Worm (Caenorhabditis elegans): ENCODE measurements around the gene F42A9.3.

Gene F42A9.3

ce11 chrIV:8585076-8586033, 31.7 kb upstream of the F42A9.3 start, which contains the start of gene catp-7:
catp-7 (plus strand) TSS chrIV:8585983.
- TF ChIP-seq mep-1 (tag; optimal IDR thresholded peaks at IDR 0.05) (no peak), hpl-2 (GFP tag; optimal IDR thresholded peaks at IDR 0.05) (peak; percentile 6), lsy-2 (tag; optimal IDR thresholded peaks at IDR 0.05) (peak in 1 of 2 experiments; percentile 13), mab-9 (GFP tag; IDR thresholded peaks at IDR 0.05) (no peak), nhr-20 (tag; optimal IDR thresholded peaks at IDR 0.05) (peak; percentile 32), nhr-71 (tag; optimal IDR thresholded peaks at IDR 0.05) (peak; percentile 41), elt-2 (tag; optimal IDR thresholded peaks at IDR 0.05) (peak; percentile 97), lin-13 (GFP tag; optimal IDR thresholded peaks at IDR 0.05) (no peak), ceh-90 (tag; optimal IDR thresholded peaks at IDR 0.05) (no peak), lin-14 (GFP tag; optimal IDR thresholded peaks at IDR 0.05) (peak; percentile 12), swsn-7 (tag; optimal IDR thresholded peaks at IDR 0.05) (no peak), sup-37 (GFP tag; optimal IDR thresholded peaks at IDR 0.05) (no peak), nhr-84 (tag; optimal IDR thresholded peaks at IDR 0.05) (no peak), nhr-90 (tag; optimal IDR thresholded peaks at IDR 0.05; ENCODE audit: poor library complexity) (peak; percentile 15), irx-1 (tag; optimal IDR thresholded peaks at IDR 0.05) (no peak), unc-86 (tag; optimal IDR thresholded peaks at IDR 0.05) (no peak), nhr-47 (tag; optimal IDR thresholded peaks at IDR 0.05) (no peak), lin-35 (GFP tag; optimal IDR thresholded peaks at IDR 0.05) (peak in 1 of 2 experiments; percentile 56), efl-1 (optimal IDR thresholded peaks at IDR 0.05) (no peak), efl-1 (GFP tag; optimal IDR thresholded peaks at IDR 0.05 in 1 of 2) (peak in 1 of 2 experiments; percentile 86), ama-1 (optimal IDR thresholded peaks at IDR 0.05) (peak; percentile 34), lir-3 (tag; optimal IDR thresholded peaks at IDR 0.05; ENCODE audit: poor library complexity) (no peak)

DNA sequence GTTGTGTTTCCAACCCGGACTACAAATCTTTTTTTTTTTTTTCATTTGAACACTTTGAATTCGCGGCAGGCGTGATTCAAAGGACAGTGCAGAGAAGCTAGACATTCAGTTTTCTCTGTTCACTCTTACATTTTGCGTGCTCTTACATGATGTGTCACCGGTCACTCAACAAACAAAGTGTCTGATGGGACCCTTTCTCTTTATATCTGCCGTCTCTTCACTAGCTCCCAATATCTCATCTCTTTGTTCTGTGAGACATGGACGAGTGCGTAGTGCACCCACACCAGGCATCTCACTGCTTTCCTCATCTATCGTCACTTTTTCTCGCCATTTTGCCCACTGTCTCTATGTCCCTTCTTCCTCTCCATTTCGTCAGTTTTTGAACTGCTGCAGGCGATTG, 30.0 kb upstream of the F42A9.3 start:
- TF ChIP-seq Y116A8C.19 (tag; optimal IDR thresholded peaks at IDR 0.05; ENCODE audit: borderline replicate concordance) (no peak), tbx-2 (tag; optimal IDR thresholded peaks at IDR 0.05) (peak; percentile 41), snu-23 (GFP tag; optimal IDR thresholded peaks at IDR 0.05) (peak; percentile 58), lsy-2 (tag; optimal IDR thresholded peaks at IDR 0.05) (peak in 1 of 2 experiments; percentile 58), nhr-71 (tag; optimal IDR thresholded peaks at IDR 0.05) (peak; percentile 72), jun-1 (tag; optimal IDR thresholded peaks at IDR 0.05) (peak; percentile 24), ceh-82 (tag; optimal IDR thresholded peaks at IDR 0.05) (peak in 2 of 3 experiments; percentile 42 to 50), fkh-4 (tag; optimal IDR thresholded peaks at IDR 0.05; ENCODE audit: borderline replicate concordance) (no peak), xbp-1 (tag; optimal IDR thresholded peaks at IDR 0.05) (peak; percentile 38), fos-1 (tag; optimal IDR thresholded peaks at IDR 0.05) (peak; percentile 4), nhr-20 (tag; optimal IDR thresholded peaks at IDR 0.05) (peak; percentile 37), unc-98 (GFP tag; IDR thresholded peaks at IDR 0.05) (no peak), ztf-4 (tag; optimal IDR thresholded peaks at IDR 0.05) (peak; percentile 28), rnt-1 (tag; optimal IDR thresholded peaks at IDR 0.05) (peak; percentile 86), mep-1 (tag; optimal IDR thresholded peaks at IDR 0.05) (peak; percentile 5), nhr-77 (tag; optimal IDR thresholded peaks at IDR 0.05) (peak; percentile 39), vab-15 (tag; optimal IDR thresholded peaks at IDR 0.05) (no peak), ceh-8 (GFP tag; optimal IDR thresholded peaks at IDR 0.05) (peak; percentile 9), nhr-12 (tag; optimal IDR thresholded peaks at IDR 0.05) (no peak), ceh-63 (GFP tag; optimal IDR thresholded peaks at IDR 0.05) (no peak), nhr-19 (GFP tag; conservative IDR thresholded peaks at IDR 0.05) (peak; percentile 47), lin-14 (GFP tag; optimal IDR thresholded peaks at IDR 0.05) (peak; percentile 89), ceh-88 (GFP tag; IDR thresholded peaks at IDR 0.05) (no peak), nhr-47 (tag; optimal IDR thresholded peaks at IDR 0.05) (peak; percentile 14), unc-62 (GFP tag; optimal IDR thresholded peaks at IDR 0.05) (no peak), nhr-85 (tag) (peak; percentile 81), blmp-1 (tag; optimal IDR thresholded peaks at IDR 0.05) (peak; percentile 34), egl-27 (tag; optimal IDR thresholded peaks at IDR 0.05) (peak in 1 of 2 experiments; percentile 70), lin-15B (tag; optimal IDR thresholded peaks at IDR 0.05) (peak; percentile 55), lin-13 (GFP tag; optimal IDR thresholded peaks at IDR 0.05) (peak; percentile 44), irx-1 (tag; optimal IDR thresholded peaks at IDR 0.05) (peak; percentile 3), efl-1 (optimal IDR thresholded peaks at IDR 0.05) (peak; percentile 55 to 59), efl-1 (GFP tag; optimal IDR thresholded peaks at IDR 0.05 in 1 of 2) (peak in 1 of 2 experiments; percentile 31), sup-37 (GFP tag; optimal IDR thresholded peaks at IDR 0.05) (no peak), lin-35 (GFP tag; optimal IDR thresholded peaks at IDR 0.05) (peak; percentile 23 to 40), unc-130 (tag; optimal IDR thresholded peaks at IDR 0.05) (no peak), F16B12.6 (tag; optimal IDR thresholded peaks at IDR 0.05) (no peak)
